Fruit fly (Drosophila melanogaster) whole organism, prepupa: Measurements from ENCODE around the gene cac.

Source experiments
- CG1621 ChIP-seq: fragments of 200-800 bp; sonication (Bioruptor generic); optimal IDR thresholded peaks from 3 replicates; lab custom pipeline; 2018; ENCODE audit warnings: missing biosample characterization, mild to moderate bottlenecking, missing genetic modification characterization
- CG3032 ChIP-seq: fragments of 200-800 bp; optimal IDR thresholded peaks from 2 replicates; lab custom pipeline; 2019; ENCODE audit warnings: missing biosample characterization, mild to moderate bottlenecking, missing genetic modification characterization, moderate library complexity
- CG34406 ChIP-seq: fragments of 200-800 bp; sonication (Bioruptor generic); optimal IDR thresholded peaks from 3 replicates; lab custom pipeline; 2016; ENCODE audit warnings: missing biosample characterization, missing genetic modification characterization
- CG8119 ChIP-seq: fragments of 200-800 bp; sonication (Bioruptor generic); IDR thresholded peaks from 3 replicates; pipeline ENCODE4 v1.3.6; 2022; ENCODE audit warnings: missing biosample characterization, missing genetic modification characterization
- CG8632 ChIP-seq: fragments of 200-800 bp; sonication (Bioruptor generic); optimal IDR thresholded peaks from 3 replicates; lab custom pipeline; 2016; ENCODE audit warnings: missing biosample characterization, missing genetic modification characterization
- Gug ChIP-seq: fragments of 200-800 bp; sonication (Bioruptor generic); IDR thresholded peaks from 2 replicates; pipeline ENCODE4 v1.3.6; 2022; ENCODE audit warnings: missing biosample characterization, missing genetic modification characterization
- Hr38 ChIP-seq: sonication (Bioruptor generic); optimal IDR thresholded peaks from 2 replicates; lab custom pipeline; 2016; ENCODE audit warnings: missing biosample characterization, missing genetic modification characterization
- dac ChIP-seq: fragments of 200-800 bp; sonication (Bioruptor generic); optimal IDR thresholded peaks from 2 replicates; lab custom pipeline; 2017; ENCODE audit warnings: missing biosample characterization, mild to moderate bottlenecking, missing genetic modification characterization

DNA sequence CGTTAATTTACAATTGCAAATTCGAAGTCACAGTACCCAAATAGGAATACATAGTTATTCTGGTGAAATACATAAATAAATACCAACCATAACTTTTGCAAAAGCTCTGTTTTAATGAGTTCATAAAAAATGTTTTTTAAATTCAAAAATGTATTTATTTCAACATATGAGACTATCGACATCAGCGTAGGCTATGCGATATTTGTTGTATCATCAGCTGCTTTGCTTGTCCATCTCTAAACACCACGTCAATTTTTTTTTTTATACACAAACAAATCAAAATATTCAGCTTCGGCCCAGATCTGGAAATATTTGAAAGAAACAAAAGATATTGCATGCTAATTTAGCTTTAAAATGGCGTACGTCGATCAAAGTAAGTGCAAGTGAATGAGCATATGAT lies 96.7 kb downstream of the cac start, which contains the start of gene CG1840:
- TF ChIP-seq dac (GFP tag; lab: Kevin White, UChicago) (no peak), Gug (no peak), CG3032 (tag; lab: Kevin White, UChicago) (no peak), CG34406 (no peak), Hr38 (no peak), CG8632 (GFP tag; lab: Kevin White, UChicago) (no peak), CG8119 (GFP tag; lab: Robert Waterston, UW) (no peak), CG1621 (tag; lab: Kevin White, UChicago) (no peak)
